Worm (Caenorhabditis elegans): ENCODE results near the gene sdz-12.

DNA sequence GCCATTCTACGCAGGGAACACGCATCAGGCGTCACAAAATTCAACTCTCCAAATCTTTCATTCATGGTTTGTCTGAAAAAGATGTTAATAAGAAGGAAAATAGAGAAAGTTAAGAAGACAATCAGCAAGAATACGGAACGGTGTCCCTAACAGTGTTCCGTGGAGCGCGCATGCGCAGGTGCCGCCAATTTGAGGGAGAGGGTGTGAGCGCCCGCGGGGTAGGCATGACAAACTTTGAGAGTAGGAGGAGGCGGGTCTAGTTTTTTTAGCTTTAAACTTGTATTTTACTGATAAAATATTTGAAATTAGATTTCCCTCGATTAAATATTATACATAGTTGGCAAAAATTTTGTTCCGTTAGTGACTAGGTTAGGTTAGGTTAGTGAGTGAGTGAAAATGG, 51.3 kb downstream of the sdz-12 start:
- TF ChIP-seq unc-86 (tag; optimal IDR thresholded peaks at IDR 0.05) (no peak), lir-3 (tag; optimal IDR thresholded peaks at IDR 0.05; ENCODE audit: poor library complexity) (no peak), sptf-1 (tag; optimal IDR thresholded peaks at IDR 0.05) (no peak), jun-1 (tag; optimal IDR thresholded peaks at IDR 0.05) (no peak), ceh-8 (GFP tag; optimal IDR thresholded peaks at IDR 0.05) (no peak)

Data from whole organism, L1 larva.